Worm (Caenorhabditis elegans) whole organism, young adult: Measurements from ENCODE around the gene far-6.

Source experiments
- C17E4.6 ChIP-seq: fragments of 200-800 bp; sonication (Bioruptor generic); IDR thresholded peaks from 2 replicates; pipeline ENCODE4 v1.3.6; 2022; ENCODE audit warnings: missing genetic modification reagents, missing genetic modification characterization, missing compliant biosample characterization
- F23B12.7 ChIP-seq: sonication (generic microtip); optimal IDR thresholded peaks from 2 replicates; lab custom pipeline; 2017; ENCODE audit warnings: missing genetic modification characterization, mild to moderate bottlenecking, missing compliant biosample characterization, antibody characterized with exemption, moderate library complexity; ENCODE audit not compliant: insufficient read depth
- F49E8.2 ChIP-seq: sonication (generic microtip); optimal IDR thresholded peaks from 3 replicates; lab custom pipeline; 2017; ENCODE audit warnings: missing genetic modification characterization, mild to moderate bottlenecking, missing compliant biosample characterization, antibody characterized with exemption, moderate library complexity; ENCODE audit not compliant: insufficient read depth
- F52B5.7 ChIP-seq: sonication (generic microtip); optimal IDR thresholded peaks from 2 replicates; lab custom pipeline; 2016; ENCODE audit warnings: mild to moderate bottlenecking, missing genetic modification characterization, missing compliant biosample characterization
- K11D2.4 ChIP-seq: fragments of 200-800 bp; sonication (Bioruptor generic); IDR thresholded peaks from 2 replicates; pipeline ENCODE4 v1.3.6; 2022; ENCODE audit warnings: missing genetic modification reagents, missing genetic modification characterization, missing compliant biosample characterization
- T07F8.4 ChIP-seq: sonication (generic microtip); optimal IDR thresholded peaks from 2 replicates; lab custom pipeline; 2016; ENCODE audit warnings: mild to moderate bottlenecking, missing genetic modification characterization, moderate library complexity, missing compliant biosample characterization
- Y67H2A.10 ChIP-seq: fragments of 200-800 bp; sonication (Bioruptor generic); conservative IDR thresholded peaks from 2 replicates; pipeline ENCODE4 v1.3.6; 2022; ENCODE audit warnings: missing genetic modification reagents, missing genetic modification characterization, missing compliant biosample characterization
- aptf-2 ChIP-seq: fragments of 200-800 bp; sonication (Bioruptor generic); conservative IDR thresholded peaks from 2 replicates; pipeline ENCODE4 v1.3.6; 2022; ENCODE audit warnings: missing genetic modification reagents, missing genetic modification characterization, missing compliant biosample characterization
- aptf-3 ChIP-seq: fragments of 200-800 bp; sonication (Bioruptor generic); IDR thresholded peaks from 2 replicates; pipeline ENCODE4 v1.3.6; 2022; ENCODE audit warnings: missing genetic modification characterization, missing compliant biosample characterization
- athp-1 ChIP-seq: sonication (generic microtip); optimal IDR thresholded peaks from 2 replicates; lab custom pipeline; 2017; ENCODE audit warnings: mild to moderate bottlenecking, missing genetic modification characterization, missing compliant biosample characterization
- bed-1 ChIP-seq: fragments of 200-800 bp; sonication (Bioruptor generic); IDR thresholded peaks from 2 replicates; pipeline ENCODE4 v1.3.6; 2022; ENCODE audit warnings: missing genetic modification reagents, missing genetic modification characterization, missing compliant biosample characterization
- cebp-1 ChIP-seq, 2 experiments: fragments of 200-800 bp in 1 of 2; sonication (Bioruptor generic) in 1 of 2; sonication (generic microtip) in 1 of 2; IDR thresholded peaks in 1 of 2; optimal IDR thresholded peaks in 1 of 2; 2 replicates each; pipeline versions ENCODE4 v1.3.6 to Lab custom; 2017 to 2022; ENCODE audit warnings: missing compliant biosample characterization in 2 of 2, missing genetic modification characterization in 2 of 2, mild to moderate bottlenecking in 1 of 2, missing genetic modification reagents in 1 of 2, moderate library complexity in 1 of 2
- cebp-2 ChIP-seq: fragments of 200-800 bp; sonication (Bioruptor generic); IDR thresholded peaks from 2 replicates; pipeline ENCODE4 v1.3.6; 2022; ENCODE audit warnings: missing genetic modification characterization, missing compliant biosample characterization
- ceh-100 ChIP-seq: fragments of 200-800 bp; sonication (Bioruptor generic); IDR thresholded peaks from 2 replicates; pipeline ENCODE4 v1.3.6; 2022; ENCODE audit warnings: missing genetic modification reagents, missing genetic modification characterization, missing compliant biosample characterization
- ceh-58 ChIP-seq: fragments of 200-800 bp; sonication (Bioruptor generic); IDR thresholded peaks from 2 replicates; pipeline ENCODE4 v1.3.6; 2022; ENCODE audit warnings: missing genetic modification characterization, missing compliant biosample characterization
- ceh-91 ChIP-seq: fragments of 200-800 bp; sonication (Bioruptor generic); IDR thresholded peaks from 2 replicates; pipeline ENCODE4 v1.3.6; 2022; ENCODE audit warnings: missing genetic modification reagents, missing genetic modification characterization, missing compliant biosample characterization
- die-1 ChIP-seq: sonication (generic microtip); optimal IDR thresholded peaks from 2 replicates; lab custom pipeline; 2016; ENCODE audit warnings: missing genotype, mild to moderate bottlenecking, missing genetic modification characterization, missing compliant biosample characterization
- dpl-1 ChIP-seq: fragments of 150-350 bp; optimal IDR thresholded peaks from 2 replicates; lab custom pipeline; 2014; ENCODE audit warnings: missing biosample characterization, missing genetic modification reagents, missing genetic modification characterization
- efl-1 ChIP-seq: fragments of 150-350 bp; optimal IDR thresholded peaks from 2 replicates; lab custom pipeline; 2014; ENCODE audit warnings: missing biosample characterization, missing genetic modification reagents, missing genetic modification characterization
- egl-18 ChIP-seq: fragments of 200-800 bp; sonication (Bioruptor generic); IDR thresholded peaks from 2 replicates; pipeline ENCODE4 v1.3.6; 2022; ENCODE audit warnings: missing genetic modification reagents, missing genetic modification characterization, missing compliant biosample characterization
- ekl-4 ChIP-seq: fragments of 200-800 bp; sonication (Bioruptor generic); IDR thresholded peaks from 2 replicates; pipeline ENCODE4 v1.3.6; 2022; ENCODE audit warnings: missing genetic modification reagents, missing genetic modification characterization, missing compliant biosample characterization
- fkh-3 ChIP-seq: sonication (generic microtip); optimal IDR thresholded peaks from 2 replicates; lab custom pipeline; 2016; ENCODE audit warnings: mild to moderate bottlenecking, missing genetic modification characterization, missing compliant biosample characterization
- him-1 ChIP-seq: sonication (generic microtip); optimal IDR thresholded peaks from 2 replicates; lab custom pipeline; 2016; ENCODE audit warnings: missing genotype, missing genetic modification reagents, missing genetic modification characterization, missing compliant biosample characterization
- hlh-12 ChIP-seq: sonication (generic microtip); optimal IDR thresholded peaks from 2 replicates; lab custom pipeline; 2016; ENCODE audit warnings: missing genetic modification characterization, missing compliant biosample characterization
- hlh-26 ChIP-seq: fragments of 200-800 bp; sonication (Bioruptor generic); conservative IDR thresholded peaks from 2 replicates; pipeline ENCODE4 v1.3.6; 2022; ENCODE audit warnings: missing genetic modification reagents, missing genetic modification characterization, missing compliant biosample characterization
- hmg-1.2 ChIP-seq: fragments of 200-800 bp; sonication (Bioruptor generic); IDR thresholded peaks from 2 replicates; pipeline ENCODE4 v1.3.6; 2022; ENCODE audit warnings: missing genetic modification reagents, missing genetic modification characterization, missing compliant biosample characterization
- hsf-1 ChIP-seq: fragments of 200-800 bp; sonication (Bioruptor generic); IDR thresholded peaks from 2 replicates; pipeline ENCODE4 v1.3.6; 2022; ENCODE audit warnings: missing genetic modification reagents, missing genetic modification characterization, missing compliant biosample characterization
- lsy-27 ChIP-seq: sonication (generic microtip); optimal IDR thresholded peaks from 2 replicates; lab custom pipeline; 2017; ENCODE audit warnings: missing genetic modification characterization, mild to moderate bottlenecking, missing compliant biosample characterization, antibody characterized with exemption, missing genotype, borderline replicate concordance; ENCODE audit not compliant: insufficient read depth
- madf-10 ChIP-seq: sonication (generic microtip); optimal IDR thresholded peaks from 2 replicates; lab custom pipeline; 2016; ENCODE audit warnings: mild to moderate bottlenecking, missing genetic modification characterization, missing compliant biosample characterization
- madf-3 ChIP-seq: fragments of 200-800 bp; sonication (Bioruptor generic); IDR thresholded peaks from 2 replicates; pipeline ENCODE4 v1.3.6; 2022; ENCODE audit warnings: missing genetic modification reagents, missing genetic modification characterization, missing compliant biosample characterization
- madf-6 ChIP-seq: fragments of 200-800 bp; sonication (Bioruptor generic); IDR thresholded peaks from 2 replicates; pipeline ENCODE4 v1.3.6; 2022; ENCODE audit warnings: missing genetic modification reagents, missing genetic modification characterization, missing compliant biosample characterization
- madf-8 ChIP-seq: fragments of 200-800 bp; sonication (Bioruptor generic); conservative IDR thresholded peaks from 2 replicates; pipeline ENCODE4 v1.3.6; 2022; ENCODE audit warnings: missing genetic modification reagents, missing genetic modification characterization, missing compliant biosample characterization
- mcd-1 ChIP-seq: fragments of 200-800 bp; sonication (Bioruptor generic); IDR thresholded peaks from 2 replicates; pipeline ENCODE4 v1.3.6; 2022; ENCODE audit warnings: missing genetic modification reagents, missing genetic modification characterization, missing compliant biosample characterization
- nfya-1 ChIP-seq: sonication (generic microtip); optimal IDR thresholded peaks from 2 replicates; lab custom pipeline; 2017; ENCODE audit warnings: antibody characterized with exemption, missing compliant biosample characterization, missing genetic modification characterization, borderline replicate concordance; ENCODE audit not compliant: insufficient read depth
- pha-4 ChIP-seq: fragments of 150-350 bp; sonication (generic microtip); optimal IDR thresholded peaks from 2 replicates; lab custom pipeline; 2014; ENCODE audit warnings: missing biosample characterization, missing genetic modification reagents, missing genetic modification characterization
- rcor-1 ChIP-seq: fragments of 200-800 bp; sonication (Bioruptor generic); IDR thresholded peaks from 2 replicates; pipeline ENCODE4 v1.3.6; 2022; ENCODE audit warnings: missing genetic modification reagents, missing genetic modification characterization, missing compliant biosample characterization
- sdz-38 ChIP-seq: sonication (generic microtip); optimal IDR thresholded peaks from 2 replicates; lab custom pipeline; 2016; ENCODE audit warnings: missing genotype, missing genetic modification characterization, missing compliant biosample characterization
- snpc-1.1 ChIP-seq: sonication (generic microtip); optimal IDR thresholded peaks from 2 replicates; lab custom pipeline; 2017; ENCODE audit warnings: missing genetic modification characterization, mild to moderate bottlenecking, missing compliant biosample characterization, antibody characterized with exemption, moderate library complexity, missing genotype, missing genetic modification reagents; ENCODE audit not compliant: insufficient read depth
- snpc-1.3 ChIP-seq: sonication (generic microtip); optimal IDR thresholded peaks from 2 replicates; lab custom pipeline; 2017; ENCODE audit warnings: missing genetic modification characterization, mild to moderate bottlenecking, missing compliant biosample characterization, antibody characterized with exemption, moderate library complexity, missing genotype, missing genetic modification reagents; ENCODE audit not compliant: insufficient read depth
- tlf-1 ChIP-seq: fragments of 200-800 bp; sonication (Bioruptor generic); optimal IDR thresholded peaks from 2 replicates; lab custom pipeline; 2018; ENCODE audit warnings: mild to moderate bottlenecking, missing genetic modification characterization, missing compliant biosample characterization
- xnd-1 ChIP-seq: sonication (generic microtip); optimal IDR thresholded peaks from 2 replicates; lab custom pipeline; 2016; ENCODE audit warnings: missing genotype, missing genetic modification reagents, missing genetic modification characterization, missing compliant biosample characterization
- zim-3 ChIP-seq: sonication (generic microtip); optimal IDR thresholded peaks from 2 replicates; lab custom pipeline; 2017; ENCODE audit warnings: mild to moderate bottlenecking, missing genetic modification characterization, moderate library complexity, missing compliant biosample characterization
- ztf-22 ChIP-seq: fragments of 200-800 bp; sonication (Bioruptor generic); optimal IDR thresholded peaks from 2 replicates; lab custom pipeline; 2018; ENCODE audit warnings: mild to moderate bottlenecking, missing genetic modification characterization, moderate library complexity, missing compliant biosample characterization
- ztf-26 ChIP-seq: sonication (generic microtip); optimal IDR thresholded peaks from 2 replicates; lab custom pipeline; 2017; ENCODE audit warnings: missing genetic modification characterization, missing compliant biosample characterization

The far-6 gene

ce11 chrIV:13353143-13353773 is 25.1 kb downstream of the far-6 start, which contains the start of the genes rec-8 and mex-5 (continued):
- TF ChIP-seq him-1 (tag; lab: Kevin White, UChicago) (peak; percentile 2), nfya-1 (tag; lab: Kevin White, UChicago) (no peak), sdz-38 (no peak), tlf-1 (GFP tag; lab: Kevin White, UChicago) (peak; percentile 85), fkh-3 (no peak), xnd-1 (tag; lab: Kevin White, UChicago) (peak; percentile 93), hlh-26 (GFP tag; lab: Robert Waterston, UW) (no peak), ceh-91 (GFP tag; lab: Robert Waterston, UW) (peak; percentile 94), snpc-1.1 (tag; lab: Kevin White, UChicago) (peak; percentile 82), cebp-1 (GFP tag; IDR thresholded peaks at IDR 0.05; lab: Robert Waterston, UW) (no peak), cebp-1 (tag; optimal IDR thresholded peaks at IDR 0.05; lab: Kevin White, UChicago) (no peak), C17E4.6 (peak; percentile 81), rcor-1 (GFP tag; lab: Robert Waterston, UW) (peak; percentile 28; the same call in 1 of the 2 replicates), athp-1 (tag; lab: Kevin White, UChicago) (peak; percentile 31), ztf-22 (GFP tag; lab: Kevin White, UChicago) (no peak), T07F8.4 (tag; lab: Kevin White, UChicago) (no peak), hmg-1.2 (GFP tag; lab: Robert Waterston, UW) (peak; percentile 47; the same call in 1 of the 2 replicates), mcd-1 (peak; percentile 40; the same call in 1 of the 2 replicates), efl-1 (GFP tag; lab: Kevin White, UChicago) (peak; percentile 98), pha-4 (tag; lab: Kevin White, UChicago) (no peak), die-1 (tag; lab: Kevin White, UChicago) (no peak), ceh-58 (GFP tag; lab: Robert Waterston, UW) (no peak), Y67H2A.10 (no peak), madf-6 (GFP tag; lab: Robert Waterston, UW) (peak; percentile 98), K11D2.4 (GFP tag; lab: Robert Waterston, UW) (no peak), madf-8 (GFP tag; lab: Robert Waterston, UW) (peak; percentile 94), snpc-1.3 (tag; lab: Kevin White, UChicago) (peak; percentile 90), hsf-1 (peak; percentile 96), hlh-12 (tag; lab: Kevin White, UChicago) (no peak), dpl-1 (peak; percentile 92)

ce11 chrIV:13354044-13354443 is 25.9 kb downstream of the far-6 start:
- no peak for TF ChIP-seq madf-10 (tag; lab: Kevin White, UChicago)
- TF ChIP-seq, all 124 proteins: peak for 0

ce11 chrIV:13356005-13356404 is 27.8 kb downstream of the far-6 start:
- peak; percentile 15 for TF ChIP-seq F52B5.7 (tag; lab: Kevin White, UChicago)
- no peak for TF ChIP-seq F23B12.7 (tag; lab: Kevin White, UChicago)
- TF ChIP-seq him-1 (tag; lab: Kevin White, UChicago) = peak; percentile 58
- no peak for TF ChIP-seq zim-3 (tag; lab: Kevin White, UChicago)
- no peak for TF ChIP-seq fkh-3
- no peak for TF ChIP-seq lsy-27 (tag; lab: Kevin White, UChicago)
- TF ChIP-seq madf-3 (GFP tag; lab: Robert Waterston, UW) = 0 out of 2 replicates have a peak, but pooled peaks have one; percentile 57
- no peak for TF ChIP-seq ceh-100 (GFP tag; lab: Robert Waterston, UW)
- no peak for TF ChIP-seq aptf-3 (GFP tag; lab: Robert Waterston, UW)
- TF ChIP-seq ekl-4 (GFP tag; lab: Robert Waterston, UW) = no peak; the same call in 1 of the 2 replicates
- peak; percentile 58; the same call in 1 of the 2 replicates for TF ChIP-seq cebp-2 (GFP tag; lab: Robert Waterston, UW)
- TF ChIP-seq bed-1 (GFP tag; lab: Robert Waterston, UW) = no peak
- no peak for TF ChIP-seq madf-10 (tag; lab: Kevin White, UChicago)
- TF ChIP-seq mcd-1 = no peak
- no peak for TF ChIP-seq ztf-26
- TF ChIP-seq aptf-2 (GFP tag; lab: Robert Waterston, UW) = no peak
- TF ChIP-seq F49E8.2 (tag; lab: Kevin White, UChicago) = no peak
- no peak for TF ChIP-seq egl-18
